Worm (Caenorhabditis elegans) whole organism, L3 larva: Measurements from ENCODE around the gene math-18.

Experiments
- fkh-10 ChIP-seq: sonication (generic microtip); optimal IDR thresholded peaks from 2 replicates; lab custom pipeline; 2017; ENCODE audit warnings: missing biosample characterization, missing genetic modification reagents, missing genetic modification characterization
- nhr-12 ChIP-seq: fragments of 150-350 bp; optimal IDR thresholded peaks from 2 replicates; lab custom pipeline; 2014; ENCODE audit warnings: missing biosample characterization, missing genetic modification characterization
- nhr-28 ChIP-seq: fragments of 150-350 bp; optimal IDR thresholded peaks from 2 replicates; lab custom pipeline; 2014; ENCODE audit warnings: missing biosample characterization, missing genetic modification characterization

DNA sequence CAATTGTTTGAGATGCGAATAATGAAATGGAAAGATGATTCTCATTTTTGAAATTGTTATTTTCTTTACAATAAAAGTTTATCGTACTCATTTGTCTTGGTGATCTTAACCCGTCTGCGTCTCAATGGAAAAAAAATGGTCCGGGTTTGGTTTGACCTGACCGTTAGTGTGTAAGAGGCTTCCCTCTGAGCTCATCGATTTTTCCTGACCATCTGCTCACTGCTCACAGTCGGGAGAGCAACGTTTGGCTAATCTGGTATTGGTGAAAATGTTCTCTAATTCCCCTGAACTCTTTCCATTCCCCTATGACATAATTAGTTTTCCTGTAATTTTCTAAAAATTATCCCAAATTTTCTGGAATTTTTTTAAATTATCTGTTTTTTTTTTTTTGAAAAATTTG lies 14.9 kb upstream of the math-18 start:
- TF ChIP-seq nhr-28 (tag; lab: Kevin White, UChicago) (no peak), fkh-10 (GFP tag; lab: Kevin White, UChicago) (no peak), nhr-12 (tag; lab: Kevin White, UChicago) (no peak)
